Worm (Caenorhabditis elegans): ENCODE results near the gene clec-166.

ce11 chrIV:1209813-1210212, 41.3 kb downstream of the clec-166 start:
- TF ChIP-seq fos-1 (tag; optimal IDR thresholded peaks at IDR 0.05) (no peak), ZK546.5 (tag; optimal IDR thresholded peaks at IDR 0.05) (no peak), nhr-11 (tag; optimal IDR thresholded peaks at IDR 0.05) (no peak), R02D3.7 (tag; optimal IDR thresholded peaks at IDR 0.05) (no peak), snpc-4 (tag; optimal IDR thresholded peaks at IDR 0.05) (no peak), elt-3 (tag; optimal IDR thresholded peaks at IDR 0.05) (no peak), elt-2 (tag; optimal IDR thresholded peaks at IDR 0.05) (no peak), unc-62 (GFP tag; optimal IDR thresholded peaks at IDR 0.05) (no peak), ama-1 (optimal IDR thresholded peaks at IDR 0.05) (no peak), nhr-67 (tag; optimal IDR thresholded peaks at IDR 0.05) (no peak), nhr-28 (tag; optimal IDR thresholded peaks at IDR 0.05) (no peak), unc-39 (tag; optimal IDR thresholded peaks at IDR 0.05) (no peak), egl-27 (tag; optimal IDR thresholded peaks at IDR 0.05) (no peak), nhr-12 (tag; optimal IDR thresholded peaks at IDR 0.05) (no peak)
